Worm (Caenorhabditis elegans): Measurements from ENCODE around the gene ddo-1.

ddo-1 gene

DNA sequence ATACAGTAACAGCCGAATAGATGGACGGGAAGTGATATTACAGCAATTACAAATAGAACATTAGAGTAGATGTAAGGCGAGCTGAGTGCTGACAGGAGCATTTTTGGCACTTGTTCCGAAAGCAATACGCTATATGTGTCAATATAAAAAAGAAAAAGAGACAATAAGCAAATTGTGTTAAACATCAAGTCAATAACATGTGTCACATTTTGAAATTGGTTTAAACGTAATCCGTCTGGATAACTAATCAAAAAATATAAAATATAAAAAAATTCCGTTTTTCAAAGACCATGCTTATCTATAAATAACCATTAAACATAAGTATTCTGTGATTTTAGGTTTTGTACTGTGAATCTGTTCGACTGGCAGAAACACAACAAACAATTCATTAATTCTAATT is 18.6 kb upstream of the ddo-1 start, which contains the start of gene srh-288:
TSS of gene srh-288 (minus strand) at position 101 of the 400 bp plus-strand sequence.
- no peak for TF ChIP-seq unc-62 (GFP tag; optimal IDR thresholded peaks at IDR 0.05)
- TF ChIP-seq mab-5 (tag; optimal IDR thresholded peaks at IDR 0.05), result no peak
- TF ChIP-seq pha-4 (tag; optimal IDR thresholded peaks at IDR 0.05), result no peak
- TF ChIP-seq ham-2 (GFP tag; optimal IDR thresholded peaks at IDR 0.05), result no peak
- TF ChIP-seq nhr-237 (tag; optimal IDR thresholded peaks at IDR 0.05), result no peak
- no peak for TF ChIP-seq cnd-1 (tag; optimal IDR thresholded peaks at IDR 0.05)
- no peak for TF ChIP-seq nhr-28 (tag; optimal IDR thresholded peaks at IDR 0.05)
- no peak for TF ChIP-seq blmp-1 (tag; optimal IDR thresholded peaks at IDR 0.05)
- no peak for TF ChIP-seq snpc-4 (tag; optimal IDR thresholded peaks at IDR 0.05)
- TF ChIP-seq sptf-1 (tag; optimal IDR thresholded peaks at IDR 0.05), result no peak
- TF ChIP-seq unc-120 (tag; optimal IDR thresholded peaks at IDR 0.05; ENCODE audit: poor library complexity, severe bottlenecking), result no peak
- TF ChIP-seq nhr-2 (tag; optimal IDR thresholded peaks at IDR 0.05), result no peak
- TF ChIP-seq ceh-43 (GFP tag; optimal IDR thresholded peaks at IDR 0.05), result no peak
- TF ChIP-seq lin-32 (GFP tag; optimal IDR thresholded peaks at IDR 0.05), result no peak
- no peak for TF ChIP-seq lin-13 (tag; optimal IDR thresholded peaks at IDR 0.05)
- TF ChIP-seq elt-1 (tag; optimal IDR thresholded peaks at IDR 0.05; ENCODE audit: borderline replicate concordance, insufficient read depth), result no peak
- no peak for TF ChIP-seq hlh-1 (tag; optimal IDR thresholded peaks at IDR 0.05)
- no peak for TF ChIP-seq ceh-39 (tag; optimal IDR thresholded peaks at IDR 0.05)
- TF ChIP-seq zip-8 (tag; optimal IDR thresholded peaks at IDR 0.05), result no peak

DNA sequence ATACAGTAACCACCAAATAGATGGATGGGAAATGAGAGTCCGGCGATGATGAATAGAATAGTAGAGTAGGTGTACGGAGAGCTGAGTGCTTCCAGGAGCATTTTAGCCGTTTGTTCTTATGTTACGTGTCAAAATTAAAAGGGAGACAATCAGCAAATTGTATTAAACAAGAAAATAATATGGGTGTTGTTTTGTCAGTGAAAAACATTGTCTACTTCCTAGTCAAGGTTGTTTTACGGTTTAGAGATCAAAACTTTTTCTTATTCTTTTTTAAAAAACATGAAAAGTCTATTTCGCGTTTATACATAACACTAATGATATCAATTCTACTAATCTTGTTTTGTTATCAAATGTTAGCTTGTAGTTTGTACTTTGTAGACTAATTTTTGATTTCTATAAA is 17.0 kb upstream of the ddo-1 start, which contains the start of gene srh-289:
TSS of gene srh-289 (minus strand) at position 101 of the 400 bp plus-strand sequence.
- TF ChIP-seq tbx-8 (GFP tag; optimal IDR thresholded peaks at IDR 0.05), result no peak
- TF ChIP-seq snpc-4 (tag; optimal IDR thresholded peaks at IDR 0.05), result no peak
- no peak for TF ChIP-seq ceh-43 (GFP tag; optimal IDR thresholded peaks at IDR 0.05)
- no peak for TF ChIP-seq ceh-39 (tag; optimal IDR thresholded peaks at IDR 0.05)
- no peak for TF ChIP-seq mls-2 (tag; optimal IDR thresholded peaks at IDR 0.05)
- no peak for TF ChIP-seq ceh-83 (GFP tag; optimal IDR thresholded peaks at IDR 0.05)
- no peak for TF ChIP-seq elt-1 (tag; optimal IDR thresholded peaks at IDR 0.05; ENCODE audit: borderline replicate concordance, insufficient read depth)
- no peak for TF ChIP-seq mab-5 (tag; optimal IDR thresholded peaks at IDR 0.05)
- no peak for TF ChIP-seq ces-1 (GFP tag; optimal IDR thresholded peaks at IDR 0.05)
- TF ChIP-seq bed-3 (GFP tag; optimal IDR thresholded peaks at IDR 0.05), result no peak
- TF ChIP-seq elt-3 (tag; optimal IDR thresholded peaks at IDR 0.05), result no peak
- TF ChIP-seq drap-1 (GFP tag; optimal IDR thresholded peaks at IDR 0.05), result no peak
- TF ChIP-seq ztf-11 (tag; optimal IDR thresholded peaks at IDR 0.05), result no peak
- no peak for TF ChIP-seq hlh-1 (tag; optimal IDR thresholded peaks at IDR 0.05)
- TF ChIP-seq lsy-2 (tag; optimal IDR thresholded peaks at IDR 0.05), result no peak
- no peak for TF ChIP-seq M03D4.4 (tag; optimal IDR thresholded peaks at IDR 0.05)
- TF ChIP-seq sem-2 (GFP tag; optimal IDR thresholded peaks at IDR 0.05), result no peak
- TF ChIP-seq zip-8 (tag; optimal IDR thresholded peaks at IDR 0.05), result no peak

DNA sequence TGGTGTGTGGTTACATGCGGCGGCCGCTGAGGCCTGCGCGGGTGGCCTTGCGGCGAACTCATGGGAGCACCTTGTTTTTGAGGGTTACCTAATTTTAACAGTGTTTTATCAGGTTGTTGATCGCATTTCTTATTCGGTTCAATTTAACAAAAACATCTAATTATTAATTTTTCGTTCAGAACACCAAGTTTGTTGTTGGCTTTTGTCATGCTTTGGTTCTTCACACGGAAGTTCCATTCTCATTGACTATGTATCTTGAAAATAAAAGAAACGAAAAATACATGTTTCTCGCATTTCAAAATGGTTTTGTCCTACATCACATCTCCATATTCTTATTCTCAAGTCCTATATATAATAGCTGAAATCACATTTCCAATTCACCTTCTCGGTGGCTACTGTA is 13.2 kb upstream of the ddo-1 start, which contains the start of gene srh-290:
TSS of gene srh-290 (plus strand) at position 301 of the 400 bp plus-strand sequence.
- TF ChIP-seq ham-2 (GFP tag; optimal IDR thresholded peaks at IDR 0.05) (no peak), sem-2 (GFP tag; optimal IDR thresholded peaks at IDR 0.05) (no peak), ceh-83 (GFP tag; optimal IDR thresholded peaks at IDR 0.05) (no peak), zip-8 (tag; optimal IDR thresholded peaks at IDR 0.05) (no peak), unc-62 (GFP tag; optimal IDR thresholded peaks at IDR 0.05) (no peak), ceh-39 (tag; optimal IDR thresholded peaks at IDR 0.05) (no peak), unc-120 (tag; optimal IDR thresholded peaks at IDR 0.05; ENCODE audit: poor library complexity, severe bottlenecking) (no peak), bed-3 (GFP tag; optimal IDR thresholded peaks at IDR 0.05) (no peak), unc-39 (tag; optimal IDR thresholded peaks at IDR 0.05) (no peak)

DNA sequence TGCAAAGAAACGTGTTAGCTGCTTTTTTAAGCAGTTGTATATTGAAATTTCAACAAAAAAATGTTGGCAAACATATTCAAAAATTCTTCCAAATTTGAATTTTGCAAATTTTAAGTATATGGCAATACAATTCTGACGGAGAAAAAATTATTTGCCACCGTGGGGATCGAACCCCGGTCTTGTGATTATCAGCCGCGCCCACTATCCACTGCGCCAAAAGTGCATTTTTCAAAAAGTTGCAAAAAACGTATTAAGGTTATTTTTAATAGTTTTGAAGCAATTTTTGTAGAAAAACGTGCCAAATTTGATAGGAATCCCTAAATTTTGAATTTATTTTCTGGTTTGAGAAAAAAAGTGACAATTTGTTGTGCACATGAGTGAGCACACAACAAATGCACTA is 7.3 kb upstream of the ddo-1 start:
- no peak for TF ChIP-seq bed-3 (GFP tag; optimal IDR thresholded peaks at IDR 0.05)
- TF ChIP-seq elt-1 (tag; optimal IDR thresholded peaks at IDR 0.05; ENCODE audit: borderline replicate concordance, insufficient read depth), result no peak
- TF ChIP-seq snpc-4 (tag; optimal IDR thresholded peaks at IDR 0.05), result no peak
- no peak for TF ChIP-seq pha-4 (tag; optimal IDR thresholded peaks at IDR 0.05)
- no peak for TF ChIP-seq hlh-1 (tag; optimal IDR thresholded peaks at IDR 0.05)
- TF ChIP-seq nhr-28 (tag; optimal IDR thresholded peaks at IDR 0.05), result no peak
- no peak for TF ChIP-seq lin-13 (tag; optimal IDR thresholded peaks at IDR 0.05)
- no peak for TF ChIP-seq zip-8 (tag; optimal IDR thresholded peaks at IDR 0.05)
- TF ChIP-seq flh-1 (GFP tag; optimal IDR thresholded peaks at IDR 0.05), result no peak
- TF ChIP-seq nhr-2 (tag; optimal IDR thresholded peaks at IDR 0.05), result no peak
- no peak for TF ChIP-seq ztf-11 (tag; optimal IDR thresholded peaks at IDR 0.05)
- no peak for TF ChIP-seq mls-2 (tag; optimal IDR thresholded peaks at IDR 0.05)

All from whole organism, mixed stage, embryonic.